Worm (Caenorhabditis elegans) whole organism, L4/young adult: ENCODE measurements around the gene T05H10.4.

Source experiments
- W03F9.2 ChIP-seq: fragments of 150-350 bp; optimal IDR thresholded peaks from 2 replicates; lab custom pipeline; 2014; ENCODE audit warnings: missing biosample characterization, missing genetic modification characterization
- dao-5 ChIP-seq: sonication (generic microtip); optimal IDR thresholded peaks from 2 replicates; lab custom pipeline; 2016; ENCODE audit warnings: missing genotype, missing genetic modification characterization, moderate library complexity, missing compliant biosample characterization
- him-1 ChIP-seq: sonication (generic microtip); optimal IDR thresholded peaks from 2 replicates; lab custom pipeline; 2016; ENCODE audit warnings: missing genotype, missing genetic modification reagents, missing genetic modification characterization, missing compliant biosample characterization

- TF ChIP-seq him-1 (tag; lab: Kevin White, UChicago) (no peak), dao-5 (tag; lab: Kevin White, UChicago) (no peak), W03F9.2 (tag; lab: Kevin White, UChicago) (no peak)
Observed at ce11 chrII:8047264-8047663, 5.7 kb upstream of the T05H10.4 start, which contains the start of gene apn-1.
